Worm (Caenorhabditis elegans) whole organism, L1 larva: Measurements from ENCODE around the gene dhs-6.

Source experiments
- alr-1 ChIP-seq: fragments of 200-800 bp; sonication (Bioruptor generic); optimal IDR thresholded peaks from 2 replicates; lab custom pipeline; 2018; ENCODE audit warnings: borderline replicate concordance, mild to moderate bottlenecking, missing genetic modification characterization, missing compliant biosample characterization
- grh-1 ChIP-seq: fragments of 200-800 bp; sonication (Bioruptor generic); IDR thresholded peaks from 2 replicates; pipeline ENCODE4 v1.3.6; 2022; ENCODE audit warnings: missing genetic modification reagents, missing genetic modification characterization, missing compliant biosample characterization
- irx-1 ChIP-seq: sonication (generic microtip); optimal IDR thresholded peaks from 2 replicates; lab custom pipeline; 2016; ENCODE audit warnings: missing genetic modification characterization, missing compliant biosample characterization
- lin-39 ChIP-seq: fragments of 150-350 bp; optimal IDR thresholded peaks from 2 replicates; lab custom pipeline; 2014; ENCODE audit warnings: missing biosample characterization, missing genetic modification reagents, missing genetic modification characterization
- lsy-2 ChIP-seq, 2 experiments: fragments of 150-350 bp; optimal IDR thresholded peaks; 2 replicates each; lab custom pipeline; 2014; ENCODE audit warnings: missing biosample characterization in 2 of 2, missing genetic modification characterization in 2 of 2
- unc-62 ChIP-seq: fragments of 150-350 bp; optimal IDR thresholded peaks from 2 replicates; lab custom pipeline; 2014; ENCODE audit warnings: missing biosample characterization, missing genetic modification reagents, missing genetic modification characterization

ce11 chrII:5646942-5647341 lies 27.8 kb upstream of the dhs-6 start, which contains the start of gene F59E12.9:
- TF ChIP-seq grh-1 (no peak), alr-1 (tag; lab: Kevin White, UChicago) (no peak), unc-62 (GFP tag; lab: Kevin White, UChicago) (no peak), lin-39 (tag; lab: Kevin White, UChicago) (no peak), lsy-2 (tag; optimal IDR thresholded peaks at IDR 0.05; lab: Kevin White, UChicago) (no peak), irx-1 (tag; lab: Kevin White, UChicago) (no peak)
